Worm (Caenorhabditis elegans) whole organism, L4 larva: ENCODE measurements around the gene fnta-1.

ENCODE experiments used
- F44E2.7 ChIP-seq: fragments of 200-800 bp; sonication (Bioruptor generic); IDR thresholded peaks from 2 replicates; pipeline ENCODE4 v2.1.2; 2022; ENCODE audit warnings: missing genetic modification characterization, missing compliant biosample characterization
- ama-1 ChIP-seq: fragments of 150-350 bp; optimal IDR thresholded peaks from 2 replicates; lab custom pipeline; 2014; ENCODE audit warnings: inconsistent platforms, mixed read lengths
- dve-1 ChIP-seq: sonication (generic microtip); optimal IDR thresholded peaks from 2 replicates; lab custom pipeline; 2017; ENCODE audit warnings: antibody characterized with exemption, mild to moderate bottlenecking, missing genetic modification characterization, missing compliant biosample characterization; ENCODE audit not compliant: insufficient read depth
- egl-27 ChIP-seq: sonication (generic microtip); optimal IDR thresholded peaks from 3 replicates; lab custom pipeline; 2017; ENCODE audit warnings: missing biosample characterization, missing genetic modification reagents, missing genetic modification characterization
- lin-39 ChIP-seq: fragments of 150-350 bp; optimal IDR thresholded peaks from 2 replicates; lab custom pipeline; 2014; ENCODE audit warnings: missing biosample characterization, missing genetic modification reagents, missing genetic modification characterization
- lir-3 ChIP-seq: sonication (generic microtip); optimal IDR thresholded peaks from 2 replicates; lab custom pipeline; 2016; ENCODE audit warnings: mild to moderate bottlenecking, missing genetic modification characterization, missing compliant biosample characterization
- nhr-48 ChIP-seq: sonication (generic microtip); optimal IDR thresholded peaks from 2 replicates; lab custom pipeline; 2016; ENCODE audit warnings: mild to moderate bottlenecking, missing genetic modification characterization, missing compliant biosample characterization
- zfp-2 ChIP-seq: sonication (generic microtip); optimal IDR thresholded peaks from 2 replicates; lab custom pipeline; 2016; ENCODE audit warnings: mild to moderate bottlenecking, missing genetic modification characterization, missing compliant biosample characterization
- zip-2 ChIP-seq: fragments of 150-350 bp; optimal IDR thresholded peaks from 2 replicates; lab custom pipeline; 2014; ENCODE audit warnings: missing biosample characterization, missing genetic modification characterization

DNA sequence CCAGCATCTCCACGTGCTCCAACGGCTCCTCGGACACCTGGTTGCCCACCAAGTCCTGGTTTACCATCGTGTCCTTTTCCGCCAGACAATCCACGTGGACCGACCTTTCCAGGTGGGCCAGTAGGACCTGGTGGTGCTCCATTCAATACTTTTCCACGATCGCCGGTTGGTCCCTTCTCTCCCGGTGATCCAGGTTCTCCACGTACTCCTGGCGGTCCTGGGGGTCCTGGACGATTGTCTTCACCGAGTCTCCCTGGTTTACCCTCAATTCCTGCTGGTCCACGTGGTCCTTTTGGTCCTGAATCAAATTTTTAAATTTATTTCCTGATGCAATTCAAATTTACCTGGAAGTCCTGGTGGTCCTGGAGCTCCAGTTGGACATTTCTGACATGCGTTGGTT, 18.3 kb upstream of the fnta-1 start:
- no peak for TF ChIP-seq lir-3 (tag; lab: Kevin White, UChicago)
- TF ChIP-seq dve-1 (tag; lab: Kevin White, UChicago), result no peak
- TF ChIP-seq zfp-2 (tag; lab: Kevin White, UChicago), result no peak
- no peak for TF ChIP-seq zip-2
- no peak for TF ChIP-seq ama-1
- no peak for TF ChIP-seq egl-27 (tag; lab: Kevin White, UChicago)
- TF ChIP-seq F44E2.7 (GFP tag; lab: Robert Waterston, UW), result no peak
- no peak for TF ChIP-seq lin-39 (tag; lab: Kevin White, UChicago)
- TF ChIP-seq nhr-48 (tag; lab: Kevin White, UChicago), result no peak
